Fruit fly (Drosophila melanogaster) whole organism, embryonic: ENCODE results near the gene CG43402.
A peak's percentile ranks its signal among the peaks of the same experiment; 100 is the strongest.

Experiments used
- Atf-2 ChIP-seq: fragments of 200-800 bp; sonication (Bioruptor generic); optimal IDR thresholded peaks from 2 replicates; lab custom pipeline; 2016; ENCODE audit warnings: missing biosample characterization, missing genetic modification characterization
- BtbVII ChIP-seq: fragments of 200-800 bp; sonication (Bioruptor generic); optimal IDR thresholded peaks from 3 replicates; lab custom pipeline; 2017; ENCODE audit warnings: missing biosample characterization, mild to moderate bottlenecking, missing genetic modification characterization
- CG10654 ChIP-seq: fragments of 200-800 bp; sonication (Bioruptor generic); optimal IDR thresholded peaks from 2 replicates; lab custom pipeline; 2016; ENCODE audit warnings: missing biosample characterization, missing genetic modification characterization
- CG11247 ChIP-seq: fragments of 200-800 bp; sonication (Bioruptor generic); IDR thresholded peaks from 2 replicates; pipeline ENCODE4 v1.3.6; 2022; ENCODE audit warnings: missing biosample characterization, missing genetic modification characterization
- CG12155 ChIP-seq: fragments of 200-800 bp; sonication (Bioruptor generic); optimal IDR thresholded peaks from 3 replicates; lab custom pipeline; 2016; ENCODE audit warnings: missing biosample characterization, missing genetic modification characterization
- CG12942 ChIP-seq: fragments of 200-800 bp; sonication (Bioruptor generic); optimal IDR thresholded peaks from 3 replicates; lab custom pipeline; 2016; ENCODE audit warnings: missing biosample characterization, missing genetic modification characterization
- CG15514 ChIP-seq: fragments of 200-800 bp; sonication (Bioruptor generic); optimal IDR thresholded peaks from 3 replicates; lab custom pipeline; 2017; ENCODE audit warnings: missing biosample characterization, missing genetic modification characterization, mild to moderate bottlenecking, moderate library complexity, missing genetic modification reagents
- CG1602 ChIP-seq: fragments of 200-800 bp; sonication (Bioruptor generic); optimal IDR thresholded peaks from 3 replicates; lab custom pipeline; 2016; ENCODE audit warnings: missing biosample characterization, missing genetic modification characterization
- CG2199 ChIP-seq: fragments of 200-800 bp; sonication (Bioruptor generic); IDR thresholded peaks from 3 replicates; pipeline ENCODE4 v1.3.6; 2022; ENCODE audit warnings: missing biosample characterization, missing genetic modification characterization
- CG32767 ChIP-seq: fragments of 200-800 bp; sonication (Bioruptor generic); IDR thresholded peaks from 2 replicates; pipeline ENCODE4 v1.3.6; 2022; ENCODE audit warnings: missing biosample characterization, missing genetic modification characterization
- CG34376 ChIP-seq: fragments of 200-800 bp; sonication (Bioruptor generic); optimal IDR thresholded peaks from 2 replicates; lab custom pipeline; 2018; ENCODE audit warnings: missing biosample characterization, mild to moderate bottlenecking, missing genetic modification characterization
- CG34422 ChIP-seq: fragments of 200-800 bp; sonication (Bioruptor generic); IDR thresholded peaks from 3 replicates; pipeline ENCODE4 v1.3.6; 2022; ENCODE audit warnings: missing biosample characterization, missing genetic modification characterization
- CG3726 ChIP-seq: fragments of 200-800 bp; sonication (Bioruptor generic); IDR thresholded peaks from 3 replicates; pipeline ENCODE4, ENCODE4 v1.3.6; 2022; ENCODE audit warnings: missing biosample characterization, missing genetic modification characterization
- CG6683 ChIP-seq: fragments of 200-800 bp; sonication (Bioruptor generic); optimal IDR thresholded peaks from 2 replicates; lab custom pipeline; 2017; ENCODE audit warnings: missing biosample characterization, mild to moderate bottlenecking, missing genetic modification characterization, missing genetic modification reagents
- CG6689 ChIP-seq: fragments of 200-800 bp; sonication (Bioruptor generic); IDR thresholded peaks from 2 replicates; pipeline ENCODE4 v1.3.6; 2022; ENCODE audit warnings: missing biosample characterization, missing genetic modification characterization
- CG6854 ChIP-seq: fragments of 200-800 bp; sonication (Bioruptor generic); optimal IDR thresholded peaks from 3 replicates; lab custom pipeline; 2017; ENCODE audit warnings: missing biosample characterization, mild to moderate bottlenecking, missing genetic modification characterization
- CG7745 ChIP-seq: fragments of 200-800 bp; sonication (Bioruptor generic); optimal IDR thresholded peaks from 2 replicates; lab custom pipeline; 2018; ENCODE audit warnings: missing biosample characterization, mild to moderate bottlenecking, missing genetic modification characterization, moderate library complexity
- CG7786 ChIP-seq: fragments of 200-800 bp; sonication (Bioruptor generic); optimal IDR thresholded peaks from 2 replicates; lab custom pipeline; 2016; ENCODE audit warnings: missing biosample characterization, missing genetic modification characterization
- CTCF ChIP-seq: fragments of 200-800 bp; sonication (Bioruptor generic); optimal IDR thresholded peaks from 2 replicates; lab custom pipeline; 2017; ENCODE audit warnings: missing biosample characterization, mild to moderate bottlenecking, missing genetic modification characterization, moderate library complexity
- E2f2 ChIP-seq: fragments of 200-800 bp; sonication (Bioruptor generic); IDR thresholded peaks from 2 replicates; pipeline ENCODE4 v1.3.6; 2022; ENCODE audit warnings: missing biosample characterization, missing genetic modification characterization
- Fer3 ChIP-seq: fragments of 200-800 bp; sonication (Bioruptor generic); optimal IDR thresholded peaks from 2 replicates; lab custom pipeline; 2018; ENCODE audit warnings: missing biosample characterization, mild to moderate bottlenecking, missing genetic modification characterization, moderate library complexity
- HLHmδ ChIP-seq: fragments of 200-800 bp; sonication (Bioruptor generic); optimal IDR thresholded peaks from 2 replicates; lab custom pipeline; 2018; ENCODE audit warnings: missing biosample characterization, mild to moderate bottlenecking, missing genetic modification characterization, moderate library complexity
- HmgZ ChIP-seq: fragments of 200-800 bp; sonication (Bioruptor generic); optimal IDR thresholded peaks from 2 replicates; lab custom pipeline; 2018; ENCODE audit warnings: missing biosample characterization, mild to moderate bottlenecking, missing genetic modification characterization
- MBD-R2 ChIP-seq: fragments of 200-800 bp; sonication (Bioruptor generic); IDR thresholded peaks from 2 replicates; pipeline ENCODE4 v1.3.6; 2022; ENCODE audit warnings: missing biosample characterization, missing genetic modification characterization
- Max ChIP-seq: fragments of 200-800 bp; sonication (Bioruptor generic); optimal IDR thresholded peaks from 2 replicates; lab custom pipeline; 2016; ENCODE audit warnings: missing biosample characterization, mild to moderate bottlenecking, missing genetic modification characterization
- NC2β ChIP-seq: fragments of 200-800 bp; sonication (Bioruptor generic); optimal IDR thresholded peaks from 2 replicates; lab custom pipeline; 2016; ENCODE audit warnings: missing biosample characterization, missing genetic modification characterization
- Pdp1 ChIP-seq, 2 experiments: fragments of 200-800 bp; sonication (Bioruptor generic); optimal IDR thresholded peaks; 3 replicates each; lab custom pipeline; 2016; ENCODE audit warnings: missing biosample characterization in 2 of 2, missing genetic modification characterization in 2 of 2, mild to moderate bottlenecking in 1 of 2, moderate library complexity in 1 of 2
- Taf1 ChIP-seq: fragments of 200-800 bp; sonication (Bioruptor generic); IDR thresholded peaks from 2 replicates; pipeline ENCODE4 v1.3.6; 2022; ENCODE audit warnings: missing biosample characterization, missing genetic modification characterization
- YL-1 ChIP-seq: fragments of 200-800 bp; sonication (Bioruptor generic); optimal IDR thresholded peaks from 3 replicates; lab custom pipeline; 2017; ENCODE audit warnings: missing biosample characterization, mild to moderate bottlenecking, missing genetic modification characterization
- al ChIP-seq: fragments of 200-800 bp; sonication (Bioruptor generic); IDR thresholded peaks from 2 replicates; pipeline ENCODE4 v1.3.6; 2022; ENCODE audit warnings: missing biosample characterization, missing genetic modification characterization
- ara ChIP-seq: fragments of 200-800 bp; sonication (Bioruptor generic); IDR thresholded peaks from 2 replicates; pipeline ENCODE4 v1.3.6; 2022; ENCODE audit warnings: missing biosample characterization, missing genetic modification characterization
- ase ChIP-seq: fragments of 200-800 bp; sonication (Bioruptor generic); IDR thresholded peaks from 3 replicates; pipeline ENCODE4 v1.3.6; 2022; ENCODE audit warnings: missing biosample characterization, missing genetic modification characterization
- bowl ChIP-seq: fragments of 200-800 bp; sonication (Bioruptor generic); IDR thresholded peaks from 2 replicates; pipeline ENCODE4 v1.3.6; 2022; ENCODE audit warnings: missing biosample characterization, missing genetic modification characterization
- esg ChIP-seq: fragments of 200-800 bp; sonication (Bioruptor generic); conservative IDR thresholded peaks from 2 replicates; pipeline ENCODE4 v1.3.6; 2022; ENCODE audit warnings: missing biosample characterization, missing genetic modification characterization
- ewg ChIP-seq: fragments of 200-800 bp; sonication (Bioruptor generic); optimal IDR thresholded peaks from 3 replicates; lab custom pipeline; 2017; ENCODE audit warnings: mild to moderate bottlenecking, missing biosample characterization, missing genetic modification reagents, missing genetic modification characterization
- fd3F ChIP-seq: fragments of 200-800 bp; sonication (Bioruptor generic); optimal IDR thresholded peaks from 2 replicates; lab custom pipeline; 2018; ENCODE audit warnings: missing biosample characterization, mild to moderate bottlenecking, missing genetic modification characterization, moderate library complexity
- gcm ChIP-seq: fragments of 200-800 bp; sonication (Bioruptor generic); optimal IDR thresholded peaks from 2 replicates; lab custom pipeline; 2019; ENCODE audit warnings: missing biosample characterization, mild to moderate bottlenecking, missing genetic modification characterization, moderate library complexity
- h ChIP-seq: fragments of >200 bp; optimal IDR thresholded peaks from 2 replicates; lab custom pipeline; 2017
- jumu ChIP-seq: fragments of 200-800 bp; sonication (Bioruptor generic); optimal IDR thresholded peaks from 3 replicates; lab custom pipeline; 2016; ENCODE audit warnings: missing biosample characterization, missing genetic modification characterization
- kay ChIP-seq: fragments of 200-800 bp; sonication (Bioruptor generic); optimal IDR thresholded peaks from 2 replicates; lab custom pipeline; 2016; ENCODE audit warnings: missing biosample characterization, missing genetic modification characterization
- lola ChIP-seq, 3 experiments: fragments of >200 bp in 2 of 3; fragments of 200-800 bp in 1 of 3; sonication (Bioruptor generic) in 1 of 3; optimal IDR thresholded peaks; 2 replicates each; lab custom pipeline; 2017 to 2019; ENCODE audit warnings: missing biosample characterization in 3 of 3, missing genetic modification characterization in 3 of 3, mild to moderate bottlenecking in 1 of 3, moderate library complexity in 1 of 3
- prd ChIP-seq, 3 experiments: fragments of >200 bp in 2 of 3; fragments of 200-800 bp in 1 of 3; sonication (Bioruptor generic) in 1 of 3; optimal IDR thresholded peaks in 2 of 3; IDR thresholded peaks in 1 of 3; 2 replicates in 2 of 3; 3 replicates in 1 of 3; pipeline versions ENCODE4 v1.3.6 to Lab custom; 2017 to 2022; ENCODE audit warnings: missing biosample characterization in 1 of 3, missing genetic modification characterization in 1 of 3
- pzg ChIP-seq: fragments of 200-800 bp; sonication (Bioruptor generic); optimal IDR thresholded peaks from 3 replicates; lab custom pipeline; 2018; ENCODE audit warnings: missing biosample characterization, mild to moderate bottlenecking, missing genetic modification characterization, moderate library complexity
- ro ChIP-seq: fragments of 200-800 bp; sonication (Bioruptor generic); IDR thresholded peaks from 2 replicates; pipeline ENCODE4 v1.3.6; 2022; ENCODE audit warnings: missing biosample characterization, missing genetic modification characterization
- row ChIP-seq: fragments of 200-800 bp; sonication (Bioruptor generic); IDR thresholded peaks from 3 replicates; pipeline ENCODE4 v1.3.6; 2022; ENCODE audit warnings: missing biosample characterization, missing genetic modification characterization
- sens ChIP-seq: fragments of 200-800 bp; sonication (Bioruptor generic); peaks from one replicate; lab custom pipeline; 2016; ENCODE audit warnings: missing biosample characterization, missing genetic modification characterization
- sisA ChIP-seq: fragments of 200-800 bp; sonication (Bioruptor generic); IDR thresholded peaks from 2 replicates; pipeline ENCODE4 v1.3.6; 2022; ENCODE audit warnings: missing biosample characterization, missing genetic modification characterization
- sob ChIP-seq: fragments of 200-800 bp; sonication (Bioruptor generic); IDR thresholded peaks from 2 replicates; pipeline ENCODE4 v1.3.6; 2022; ENCODE audit warnings: missing biosample characterization, missing genetic modification characterization
- ssp ChIP-seq: fragments of 200-800 bp; sonication (Bioruptor generic); IDR thresholded peaks from 2 replicates; pipeline ENCODE4 v1.3.6; 2022; ENCODE audit warnings: missing biosample characterization, missing genetic modification characterization
- tin ChIP-seq: fragments of 200-800 bp; sonication (Bioruptor generic); optimal IDR thresholded peaks from 3 replicates; lab custom pipeline; 2016; ENCODE audit warnings: missing biosample characterization, missing genetic modification characterization
- zfh1 ChIP-seq: fragments of 200-800 bp; sonication (Bioruptor generic); IDR thresholded peaks from 3 replicates; pipeline ENCODE4 v1.3.6; 2022; ENCODE audit warnings: missing biosample characterization, missing genetic modification characterization

Gene CG43402

DNA sequence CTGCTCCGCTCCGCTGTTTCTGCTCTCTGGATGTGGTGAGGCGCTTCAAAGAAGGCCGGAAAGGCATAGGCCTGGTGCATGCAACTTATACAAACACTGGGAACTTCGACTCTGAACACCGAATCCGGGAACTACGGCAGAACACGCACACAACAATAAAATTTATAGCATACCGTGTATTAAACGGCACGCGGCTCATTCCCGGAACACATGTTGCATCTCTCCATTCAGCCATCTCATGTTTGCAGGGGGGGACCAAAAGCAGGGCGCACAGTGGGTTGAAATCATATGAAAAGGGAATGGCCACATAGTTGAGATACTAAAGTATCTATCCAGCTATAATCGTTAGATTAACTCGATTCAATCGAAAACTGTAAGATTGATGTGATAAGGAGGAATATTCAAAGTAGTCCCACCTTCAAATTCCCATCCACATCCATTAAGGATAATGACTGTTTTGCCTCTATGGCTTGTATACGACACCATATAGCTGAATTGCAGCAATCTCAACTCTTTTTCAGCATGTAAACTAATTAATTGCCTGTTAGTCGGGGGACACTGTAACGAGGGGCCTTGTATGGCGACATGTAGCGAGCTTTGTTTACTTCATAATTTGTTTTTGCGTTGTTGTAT lies 2.5 kb upstream of the CG43402 start (continued):
- peak; percentile 34; the same call in 1 of the 2 replicates for TF ChIP-seq E2f2 (GFP tag; lab: Robert Waterston, UW)
- TF ChIP-seq sob (GFP tag; lab: Robert Waterston, UW): no peak
- peak; percentile 63 for TF ChIP-seq CG1602
- TF ChIP-seq al (GFP tag; lab: Robert Waterston, UW): no peak
- peak; percentile 40 for TF ChIP-seq Max (GFP tag; lab: Kevin White, UChicago)
- TF ChIP-seq ase: no peak
- TF ChIP-seq lola (GFP tag; optimal IDR thresholded peaks at IDR 0.05; lab: Kevin White, UChicago): peak in 1 of 3 experiments; percentile 77
- peak; percentile 38 for TF ChIP-seq CTCF (GFP tag; lab: Kevin White, UChicago)
- no peak for TF ChIP-seq CG3726
- TF ChIP-seq CG32767 (GFP tag; lab: Robert Waterston, UW): peak; percentile 51
- no peak for TF ChIP-seq prd (optimal IDR thresholded peaks at IDR 0.05; lab: Kevin White, UChicago)
- TF ChIP-seq prd (GFP tag; IDR thresholded peaks at IDR 0.05; lab: Robert Waterston, UW): peak; percentile 55; the same call in 1 of the 3 replicates
- peak; percentile 67 for TF ChIP-seq NC2β (GFP tag; lab: Kevin White, UChicago)
- no peak for TF ChIP-seq CG34376 (GFP tag; lab: Kevin White, UChicago)
- peak; percentile 45; the same call in 1 of the 3 replicates for TF ChIP-seq CG34422 (GFP tag; lab: Robert Waterston, UW)
- TF ChIP-seq Taf1 (GFP tag; lab: Robert Waterston, UW): no peak
- TF ChIP-seq h: no peak
- peak; percentile 33 for TF ChIP-seq kay
- TF ChIP-seq Pdp1 (GFP tag; optimal IDR thresholded peaks at IDR 0.05; lab: Kevin White, UChicago): peak; percentile 37 to 54
- no peak for TF ChIP-seq bowl
- TF ChIP-seq CG2199: no peak
- TF ChIP-seq ewg (GFP tag; lab: Kevin White, UChicago): peak; percentile 72
- TF ChIP-seq HLHmδ (GFP tag; lab: Kevin White, UChicago): no peak
- TF ChIP-seq row (GFP tag; lab: Robert Waterston, UW): peak; percentile 70
- TF ChIP-seq Fer3 (tag; lab: Kevin White, UChicago): peak; percentile 15
- peak; percentile 74 for TF ChIP-seq gcm
- peak; percentile 55 for TF ChIP-seq CG12942 (GFP tag; lab: Kevin White, UChicago)
- no peak for TF ChIP-seq fd3F (GFP tag; lab: Kevin White, UChicago)
- peak; percentile 37; the same call in 1 of the 2 replicates for TF ChIP-seq ssp (GFP tag; lab: Robert Waterston, UW)
- TF ChIP-seq HmgZ (tag; lab: Kevin White, UChicago): no peak
- peak; percentile 60 for TF ChIP-seq tin (GFP tag; lab: Kevin White, UChicago)
- peak; percentile 41 for TF ChIP-seq CG10654 (GFP tag; lab: Kevin White, UChicago)
- TF ChIP-seq esg (GFP tag; lab: Robert Waterston, UW): peak; percentile 51
- TF ChIP-seq BtbVII (GFP tag; lab: Kevin White, UChicago): peak; percentile 49
- no peak for TF ChIP-seq ro
- TF ChIP-seq sisA: peak; percentile 69
- no peak for TF ChIP-seq CG11247 (GFP tag; lab: Robert Waterston, UW)
- TF ChIP-seq YL-1: no peak
- no peak for TF ChIP-seq CG15514 (GFP tag; lab: Kevin White, UChicago)
- peak; percentile 10 for TF ChIP-seq CG6683
- TF ChIP-seq sens (GFP tag; lab: Kevin White, UChicago): peak; percentile 96
- TF ChIP-seq zfh1 (GFP tag; lab: Robert Waterston, UW): peak; percentile 43; the same call in 1 of the 3 replicates
- peak; percentile 52 for TF ChIP-seq CG7786 (GFP tag; lab: Kevin White, UChicago)
- peak; percentile 16 for TF ChIP-seq CG12155 (GFP tag; lab: Kevin White, UChicago)
- TF ChIP-seq jumu (GFP tag; lab: Kevin White, UChicago): peak; percentile 70
- TF ChIP-seq CG6689 (GFP tag; lab: Robert Waterston, UW): peak; percentile 74
- no peak for TF ChIP-seq CG6854
- TF ChIP-seq Atf-2 (GFP tag; lab: Kevin White, UChicago): peak; percentile 67
- TF ChIP-seq ara: peak; percentile 35; the same call in 1 of the 2 replicates
- no peak for TF ChIP-seq pzg
- no peak for TF ChIP-seq MBD-R2 (GFP tag; lab: Robert Waterston, UW)
- no peak for TF ChIP-seq CG7745 (tag; lab: Kevin White, UChicago)
